Fruit fly (Drosophila melanogaster): ENCODE data around the gene CycK.

DNA sequence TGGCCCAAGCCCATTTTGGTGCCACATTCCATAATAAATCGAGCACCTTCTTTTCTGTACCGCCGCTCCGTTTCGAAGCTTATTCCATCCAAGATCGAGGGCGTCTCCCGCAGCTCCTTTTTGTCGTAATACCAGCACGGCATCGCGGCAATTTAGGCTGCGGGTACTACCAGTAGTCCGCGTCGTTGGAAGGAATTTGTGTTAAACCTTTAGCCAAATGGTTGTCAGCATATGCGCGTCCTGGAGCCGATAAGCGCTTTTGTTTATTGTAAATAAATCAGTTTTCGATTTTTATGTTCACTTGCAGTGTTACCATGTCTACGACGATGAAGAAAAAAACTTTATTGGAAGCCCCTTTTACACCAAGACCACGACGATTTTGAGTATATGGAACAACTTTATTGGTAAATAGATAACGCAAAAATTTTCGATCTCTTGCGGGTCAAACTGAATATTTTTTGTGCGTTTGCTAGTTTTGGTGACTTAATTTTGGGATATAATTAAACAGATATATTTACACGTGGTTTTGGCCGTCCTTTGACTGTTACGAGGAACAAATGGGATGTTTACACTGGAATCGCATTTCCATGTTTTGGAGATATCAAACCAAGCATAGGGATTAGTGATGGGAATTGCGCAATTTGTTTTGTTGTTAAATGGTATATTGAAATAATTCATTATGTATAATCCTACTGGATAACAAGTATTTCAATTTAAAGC, at the start of gene CycK:
- TF ChIP-seq CTCF (optimal IDR thresholded peaks at IDR 0.05) (no peak), CG8478 (optimal IDR thresholded peaks at IDR 0.05) (no peak)

All from S2 (cell line).